Worm (Caenorhabditis elegans) whole organism, L3 larva: ENCODE measurements around the gene unc-24.
A peak's percentile ranks its signal among the peaks of the same experiment; 100 is the strongest.

Experiments
- R02D3.7 ChIP-seq: fragments of 150-350 bp; optimal IDR thresholded peaks from 2 replicates; lab custom pipeline; 2014; ENCODE audit warnings: missing biosample characterization, missing genetic modification characterization
- ZK546.5 ChIP-seq: sonication (generic microtip); optimal IDR thresholded peaks from 2 replicates; lab custom pipeline; 2017; ENCODE audit warnings: missing biosample characterization, missing genetic modification characterization
- aly-2 ChIP-seq: fragments of 150-350 bp; optimal IDR thresholded peaks from 2 replicates; lab custom pipeline; 2014; ENCODE audit warnings: missing biosample characterization, missing genetic modification characterization
- ama-1 ChIP-seq: fragments of 150-350 bp; optimal IDR thresholded peaks from 2 replicates; lab custom pipeline; 2018
- ceh-16 ChIP-seq: sonication (generic microtip); optimal IDR thresholded peaks from 2 replicates; lab custom pipeline; 2017; ENCODE audit warnings: missing biosample characterization, missing genetic modification characterization
- ceh-28 ChIP-seq: fragments of 150-350 bp; optimal IDR thresholded peaks from 2 replicates; lab custom pipeline; 2014; ENCODE audit warnings: missing biosample characterization, missing genetic modification reagents, missing genetic modification characterization
- ceh-82 ChIP-seq: fragments of 150-350 bp; optimal IDR thresholded peaks from 2 replicates; lab custom pipeline; 2014; ENCODE audit warnings: missing biosample characterization, missing genetic modification characterization
- ceh-9 ChIP-seq: sonication (generic microtip); optimal IDR thresholded peaks from 2 replicates; lab custom pipeline; 2018; ENCODE audit warnings: missing biosample characterization, missing genetic modification characterization
- daf-12 ChIP-seq: fragments of 150-350 bp; optimal IDR thresholded peaks from 2 replicates; lab custom pipeline; 2014; ENCODE audit warnings: missing biosample characterization, missing genetic modification reagents, missing genetic modification characterization
- egl-27 ChIP-seq: sonication (generic microtip); optimal IDR thresholded peaks from 4 replicates; lab custom pipeline; 2017; ENCODE audit warnings: missing biosample characterization, missing genetic modification reagents, missing genetic modification characterization
- egl-5 ChIP-seq: fragments of 150-350 bp; optimal IDR thresholded peaks from 2 replicates; lab custom pipeline; 2017; ENCODE audit warnings: missing biosample characterization, missing genetic modification reagents, missing genetic modification characterization, inconsistent platforms
- elt-1 ChIP-seq: fragments of 150-350 bp; optimal IDR thresholded peaks from 2 replicates; lab custom pipeline; 2014; ENCODE audit warnings: missing biosample characterization, missing genetic modification characterization
- elt-2 ChIP-seq: sonication (generic microtip); optimal IDR thresholded peaks from 2 replicates; lab custom pipeline; 2016; ENCODE audit warnings: missing genetic modification reagents, mild to moderate bottlenecking, missing genetic modification characterization, missing compliant biosample characterization
- elt-3 ChIP-seq, 3 experiments: fragments of 150-350 bp in 1 of 3; sonication (generic microtip) in 2 of 3; optimal IDR thresholded peaks; 2 replicates in 2 of 3; 4 replicates in 1 of 3; lab custom pipeline; 2014 to 2017; ENCODE audit warnings: missing biosample characterization in 3 of 3, missing genetic modification characterization in 3 of 3
- eor-1 ChIP-seq, 2 experiments: fragments of 150-350 bp; optimal IDR thresholded peaks; 2 replicates each; lab custom pipeline; 2014 to 2018; ENCODE audit warnings: missing biosample characterization in 2 of 2, missing genetic modification characterization in 2 of 2
- fkh-10 ChIP-seq: sonication (generic microtip); optimal IDR thresholded peaks from 2 replicates; lab custom pipeline; 2017; ENCODE audit warnings: missing biosample characterization, missing genetic modification reagents, missing genetic modification characterization
- fkh-2 ChIP-seq: fragments of 150-350 bp; optimal IDR thresholded peaks from 2 replicates; lab custom pipeline; 2014; ENCODE audit warnings: missing biosample characterization, missing genetic modification reagents, missing genetic modification characterization
- fos-1 ChIP-seq: fragments of 150-350 bp; optimal IDR thresholded peaks from 2 replicates; lab custom pipeline; 2014; ENCODE audit warnings: missing biosample characterization, missing genetic modification characterization
- hmg-11 ChIP-seq: sonication (generic microtip); optimal IDR thresholded peaks from 2 replicates; lab custom pipeline; 2016; ENCODE audit warnings: missing genetic modification characterization, missing compliant biosample characterization
- jun-1 ChIP-seq: fragments of 150-350 bp; optimal IDR thresholded peaks from 2 replicates; lab custom pipeline; 2014; ENCODE audit warnings: missing biosample characterization, missing genetic modification reagents, missing genetic modification characterization
- lin-15B ChIP-seq: fragments of 150-350 bp; optimal IDR thresholded peaks from 2 replicates; lab custom pipeline; 2014; ENCODE audit warnings: missing biosample characterization, missing genetic modification characterization
- lin-39 ChIP-seq: fragments of 150-350 bp; optimal IDR thresholded peaks from 2 replicates; lab custom pipeline; 2018; ENCODE audit warnings: missing biosample characterization, missing genetic modification reagents, missing genetic modification characterization
- lsy-12 ChIP-seq: sonication (generic microtip); optimal IDR thresholded peaks from 2 replicates; lab custom pipeline; 2016; ENCODE audit warnings: mild to moderate bottlenecking, missing genetic modification characterization, missing compliant biosample characterization
- mdl-1 ChIP-seq: fragments of 150-350 bp; optimal IDR thresholded peaks from 2 replicates; lab custom pipeline; 2014; ENCODE audit warnings: missing biosample characterization, missing genetic modification characterization
- mml-1 ChIP-seq: fragments of 150-350 bp; sonication (generic microtip); optimal IDR thresholded peaks from 3 replicates; lab custom pipeline; 2014; ENCODE audit warnings: missing biosample characterization, missing genetic modification characterization
- nfya-1 ChIP-seq: sonication (generic microtip); optimal IDR thresholded peaks from 2 replicates; lab custom pipeline; 2017; ENCODE audit warnings: missing genetic modification characterization, mild to moderate bottlenecking, missing compliant biosample characterization, antibody characterized with exemption, moderate library complexity; ENCODE audit not compliant: insufficient read depth
- nhr-11 ChIP-seq: fragments of 150-350 bp; optimal IDR thresholded peaks from 2 replicates; lab custom pipeline; 2014; ENCODE audit warnings: missing biosample characterization, missing genetic modification characterization
- nhr-12 ChIP-seq: fragments of 150-350 bp; optimal IDR thresholded peaks from 2 replicates; lab custom pipeline; 2014; ENCODE audit warnings: missing biosample characterization, missing genetic modification characterization
- nhr-23 ChIP-seq: fragments of 150-350 bp; optimal IDR thresholded peaks from 2 replicates; lab custom pipeline; 2014; ENCODE audit warnings: missing biosample characterization, missing genetic modification reagents, missing genetic modification characterization
- nhr-237 ChIP-seq: fragments of 150-350 bp; optimal IDR thresholded peaks from 2 replicates; lab custom pipeline; 2014; ENCODE audit warnings: missing biosample characterization, missing genetic modification characterization
- nhr-25 ChIP-seq: sonication (generic microtip); optimal IDR thresholded peaks from 2 replicates; lab custom pipeline; 2017; ENCODE audit warnings: missing biosample characterization, missing genetic modification characterization
- nhr-28 ChIP-seq: fragments of 150-350 bp; optimal IDR thresholded peaks from 2 replicates; lab custom pipeline; 2014; ENCODE audit warnings: missing biosample characterization, missing genetic modification characterization
- nhr-43 ChIP-seq: sonication (generic microtip); optimal IDR thresholded peaks from 2 replicates; lab custom pipeline; 2016; ENCODE audit warnings: mild to moderate bottlenecking, missing genetic modification characterization, missing compliant biosample characterization; ENCODE audit not compliant: poor library complexity, severe bottlenecking
- nhr-67 ChIP-seq: fragments of 150-350 bp; optimal IDR thresholded peaks from 2 replicates; lab custom pipeline; 2014; ENCODE audit warnings: missing biosample characterization, missing genetic modification characterization
- nhr-76 ChIP-seq: fragments of 150-350 bp; sonication (generic microtip); optimal IDR thresholded peaks from 5 replicates; lab custom pipeline; 2014; ENCODE audit warnings: missing biosample characterization, missing genetic modification characterization
- nhr-77 ChIP-seq: fragments of 150-350 bp; optimal IDR thresholded peaks from 2 replicates; lab custom pipeline; 2014; ENCODE audit warnings: missing biosample characterization, missing genetic modification characterization
- pha-4 ChIP-seq: fragments of 150-350 bp; optimal IDR thresholded peaks from 2 replicates; lab custom pipeline; 2014; ENCODE audit warnings: missing biosample characterization, missing genetic modification reagents, missing genetic modification characterization
- pqm-1 ChIP-seq: fragments of 150-350 bp; optimal IDR thresholded peaks from 2 replicates; lab custom pipeline; 2017; ENCODE audit warnings: missing biosample characterization, missing genetic modification characterization, inconsistent platforms
- sea-2 ChIP-seq: fragments of 150-350 bp; sonication (generic microtip); optimal IDR thresholded peaks from 4 replicates; lab custom pipeline; 2014; ENCODE audit warnings: missing biosample characterization, missing genetic modification reagents, missing genetic modification characterization
- skn-1 ChIP-seq: fragments of 150-350 bp; optimal IDR thresholded peaks from 2 replicates; lab custom pipeline; 2014; ENCODE audit warnings: missing biosample characterization, missing genetic modification characterization
- snpc-4 ChIP-seq: fragments of 150-350 bp; optimal IDR thresholded peaks from 2 replicates; lab custom pipeline; 2014; ENCODE audit warnings: missing biosample characterization, missing genetic modification characterization
- tbx-2 ChIP-seq: sonication (generic microtip); optimal IDR thresholded peaks from 2 replicates; lab custom pipeline; 2016; ENCODE audit warnings: mild to moderate bottlenecking, missing genetic modification characterization, missing compliant biosample characterization
- unc-39 ChIP-seq: sonication (generic microtip); optimal IDR thresholded peaks from 4 replicates; lab custom pipeline; 2017; ENCODE audit warnings: missing biosample characterization, missing genetic modification characterization
- unc-62 ChIP-seq: fragments of 150-350 bp; sonication (generic microtip); optimal IDR thresholded peaks from 4 replicates; lab custom pipeline; 2014; ENCODE audit warnings: missing biosample characterization, missing genetic modification reagents, missing genetic modification characterization
- zag-1 ChIP-seq: fragments of 150-350 bp; optimal IDR thresholded peaks from 2 replicates; lab custom pipeline; 2014; ENCODE audit warnings: missing biosample characterization, missing genetic modification characterization
- ztf-11 ChIP-seq: fragments of 150-350 bp; optimal IDR thresholded peaks from 2 replicates; lab custom pipeline; 2014; ENCODE audit warnings: missing biosample characterization, missing genetic modification characterization
- ztf-4 ChIP-seq: fragments of 150-350 bp; optimal IDR thresholded peaks from 2 replicates; lab custom pipeline; 2014; ENCODE audit warnings: missing biosample characterization, missing genetic modification characterization

unc-24 gene

DNA sequence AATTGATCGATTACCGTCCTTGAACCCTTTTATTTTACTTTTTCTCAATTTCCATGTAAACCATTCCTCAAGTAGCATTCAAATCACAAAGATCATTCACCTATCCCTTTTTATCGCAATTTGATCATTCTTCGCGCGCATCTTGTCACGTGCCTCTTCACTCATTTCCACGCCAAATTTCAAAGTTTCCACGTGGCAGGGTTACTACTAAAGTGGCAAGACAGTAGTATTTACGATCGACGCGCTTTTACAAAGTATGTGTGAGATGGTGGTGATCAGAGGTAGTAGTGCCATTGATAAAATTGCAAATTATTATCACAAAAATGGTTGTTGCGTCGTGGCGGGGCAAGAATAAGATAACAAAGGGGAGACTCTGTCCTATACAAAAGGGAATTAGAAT is 48.7 kb downstream of the unc-24 start:
- TF ChIP-seq egl-27 (tag; lab: Kevin White, UChicago) = no peak
- TF ChIP-seq lin-39 (tag; lab: Kevin White, UChicago) = no peak
- TF ChIP-seq snpc-4 (tag; lab: Kevin White, UChicago) = no peak
- no peak for TF ChIP-seq nfya-1 (tag; lab: Kevin White, UChicago)
- TF ChIP-seq ceh-82 (tag; lab: Kevin White, UChicago) = no peak
- TF ChIP-seq lin-15B (tag; lab: Kevin White, UChicago) = no peak
- peak; percentile 92 for TF ChIP-seq nhr-23
- no peak for TF ChIP-seq nhr-28
- TF ChIP-seq pha-4 (tag; lab: Kevin White, UChicago) = no peak
- no peak for TF ChIP-seq ztf-11 (tag; lab: Kevin White, UChicago)
- TF ChIP-seq tbx-2 (tag; lab: Kevin White, UChicago) = no peak
- no peak for TF ChIP-seq unc-62
- no peak for TF ChIP-seq R02D3.7 (tag; lab: Kevin White, UChicago)
- TF ChIP-seq nhr-25 (tag; lab: Kevin White, UChicago) = peak; percentile 95
- no peak for TF ChIP-seq nhr-12 (tag; lab: Kevin White, UChicago)
- TF ChIP-seq hmg-11 = no peak
- peak; percentile 64 for TF ChIP-seq pqm-1 (tag; lab: Kevin White, UChicago)
- no peak for TF ChIP-seq mml-1 (tag; lab: Kevin White, UChicago)
- peak; percentile 88 for TF ChIP-seq elt-2 (tag; lab: Kevin White, UChicago)
- peak; percentile 75 for TF ChIP-seq nhr-43 (tag; lab: Kevin White, UChicago)
- TF ChIP-seq ztf-4 = no peak
- TF ChIP-seq fkh-2 = no peak
- no peak for TF ChIP-seq nhr-76 (tag; lab: Kevin White, UChicago)
- TF ChIP-seq unc-39 (tag; lab: Kevin White, UChicago) = no peak
- TF ChIP-seq eor-1 (tag; optimal IDR thresholded peaks at IDR 0.05; lab: Kevin White, UChicago) = no peak
- TF ChIP-seq nhr-11 (tag; lab: Kevin White, UChicago) = no peak
- no peak for TF ChIP-seq zag-1 (tag; lab: Kevin White, UChicago)
- TF ChIP-seq mdl-1 = peak; percentile 68
- peak; percentile 9 for TF ChIP-seq lsy-12
- TF ChIP-seq nhr-77 (tag; lab: Kevin White, UChicago) = no peak
- no peak for TF ChIP-seq egl-5 (tag; lab: Kevin White, UChicago)
- no peak for TF ChIP-seq nhr-237 (tag; lab: Kevin White, UChicago)
- no peak for TF ChIP-seq ceh-28 (tag; lab: Kevin White, UChicago)
- TF ChIP-seq ceh-16 (tag; lab: Kevin White, UChicago) = no peak
- TF ChIP-seq elt-3 (tag; optimal IDR thresholded peaks at IDR 0.05; lab: Kevin White, UChicago) = peak in 1 of 3 experiments; percentile 87
- peak; percentile 56 for TF ChIP-seq ama-1 (lab: Kevin White, UChicago)
- TF ChIP-seq skn-1 (tag; lab: Kevin White, UChicago) = no peak
- peak; percentile 42 for TF ChIP-seq elt-1
- TF ChIP-seq ceh-9 (tag; lab: Kevin White, UChicago) = no peak
- no peak for TF ChIP-seq ZK546.5 (tag; lab: Kevin White, UChicago)
- TF ChIP-seq daf-12 (tag; lab: Kevin White, UChicago) = no peak
- TF ChIP-seq sea-2 (GFP tag; lab: Kevin White, UChicago) = no peak
- TF ChIP-seq nhr-67 (tag; lab: Kevin White, UChicago) = no peak
- no peak for TF ChIP-seq fkh-10
- no peak for TF ChIP-seq aly-2
- no peak for TF ChIP-seq jun-1
- TF ChIP-seq fos-1 (tag; lab: Kevin White, UChicago) = no peak
- TF ChIP-seq, all 47 proteins: peak for 10
